Worm (Caenorhabditis elegans): ENCODE results near the gene degl-2.

- TF ChIP-seq mdl-1 (tag; optimal IDR thresholded peaks at IDR 0.05): no peak
- TF ChIP-seq nhr-11 (tag; optimal IDR thresholded peaks at IDR 0.05): no peak
- no peak for TF ChIP-seq fkh-10 (GFP tag; optimal IDR thresholded peaks at IDR 0.05)
- TF ChIP-seq tlp-1 (tag; optimal IDR thresholded peaks at IDR 0.05): no peak
- TF ChIP-seq ces-1 (GFP tag; optimal IDR thresholded peaks at IDR 0.05): no peak
- TF ChIP-seq efl-1 (optimal IDR thresholded peaks at IDR 0.05): no peak
- TF ChIP-seq efl-1 (GFP tag; optimal IDR thresholded peaks at IDR 0.05 in 1 of 2): peak in 1 of 2 experiments; percentile 77
- TF ChIP-seq ama-1 (optimal IDR thresholded peaks at IDR 0.05): no peak
- TF ChIP-seq lin-13 (GFP tag; optimal IDR thresholded peaks at IDR 0.05): no peak
- no peak for TF ChIP-seq unc-130 (tag; optimal IDR thresholded peaks at IDR 0.05)
- no peak for TF ChIP-seq tbx-2 (tag; optimal IDR thresholded peaks at IDR 0.05)
Observed at ce11 chrIV:9627033-9627432, 16.3 kb upstream of the degl-2 start.
